Fruit fly (Drosophila melanogaster): ENCODE measurements around the gene Lamtor4.

DNA sequence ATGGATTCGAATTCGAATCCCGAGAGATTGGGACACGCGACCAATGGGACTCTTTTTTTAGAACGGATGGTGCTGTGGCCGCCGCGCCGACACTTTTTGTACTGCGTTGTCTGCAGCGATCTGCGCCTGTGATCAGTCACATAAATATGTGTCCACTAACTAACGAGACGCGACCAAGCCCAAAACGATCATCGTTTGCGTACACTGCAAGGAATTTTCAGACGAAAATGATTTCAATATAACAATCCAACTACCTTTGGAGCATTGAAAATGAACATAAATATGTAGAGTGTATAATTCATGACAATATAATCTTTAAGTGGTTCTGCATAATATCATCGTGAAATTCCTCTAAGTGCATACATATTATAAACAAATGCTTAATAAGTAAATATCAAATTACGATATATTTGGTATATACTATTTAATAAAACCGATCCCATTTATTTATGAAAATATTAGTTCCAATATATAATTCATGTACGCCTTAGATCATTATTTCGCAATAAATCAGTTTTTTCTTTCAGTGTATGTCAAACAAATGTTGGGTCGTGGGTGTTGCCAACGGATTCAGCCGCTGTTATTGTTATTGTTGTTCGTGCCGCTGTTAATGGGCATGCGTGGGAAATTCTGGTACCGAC lies 39.0 kb downstream of the Lamtor4 start, which contains the start of gene Eip63F-1:
- TF ChIP-seq psq (GFP tag; optimal IDR thresholded peaks at IDR 0.05): peak; percentile 18
- no peak for TF ChIP-seq GATAd (GFP tag; optimal IDR thresholded peaks at IDR 0.05)
- peak; percentile 12 for TF ChIP-seq h (GFP tag; optimal IDR thresholded peaks at IDR 0.05)

All from whole organism, wandering third instar larva.